Fruit fly (Drosophila melanogaster) whole organism, embryonic: ENCODE results near the gene CG33288.
A peak's percentile ranks its signal among the peaks of the same experiment; 100 is the strongest.

Experiments
- B-H1 ChIP-seq: fragments of 200-800 bp; sonication (Bioruptor generic); IDR thresholded peaks from 3 replicates; pipeline ENCODE4 v1.3.6; 2022; ENCODE audit warnings: missing biosample characterization, missing genetic modification characterization
- BtbVII ChIP-seq: fragments of 200-800 bp; sonication (Bioruptor generic); optimal IDR thresholded peaks from 3 replicates; lab custom pipeline; 2017; ENCODE audit warnings: missing biosample characterization, mild to moderate bottlenecking, missing genetic modification characterization
- C15 ChIP-seq: fragments of 200-800 bp; sonication (Bioruptor generic); IDR thresholded peaks from 3 replicates; pipeline ENCODE4 v1.3.6; 2022; ENCODE audit warnings: missing biosample characterization, missing genetic modification characterization
- CG10147 ChIP-seq: fragments of 200-800 bp; sonication (Bioruptor generic); optimal IDR thresholded peaks from 2 replicates; lab custom pipeline; 2019; ENCODE audit warnings: missing biosample characterization, mild to moderate bottlenecking, missing genetic modification characterization, moderate library complexity
- CG10209 ChIP-seq: fragments of 200-800 bp; sonication (Bioruptor generic); optimal IDR thresholded peaks from 3 replicates; lab custom pipeline; 2017; ENCODE audit warnings: missing biosample characterization, mild to moderate bottlenecking, missing genetic modification characterization, missing genetic modification reagents
- CG11696 ChIP-seq: fragments of 200-800 bp; sonication (Bioruptor generic); IDR thresholded peaks from 2 replicates; pipeline ENCODE4 v1.3.6; 2022; ENCODE audit warnings: missing biosample characterization, missing genetic modification characterization
- CG12219 ChIP-seq: fragments of 200-800 bp; sonication (Bioruptor generic); optimal IDR thresholded peaks from 3 replicates; lab custom pipeline; 2018; ENCODE audit warnings: missing biosample characterization, mild to moderate bottlenecking, missing genetic modification characterization
- CG12299 ChIP-seq: fragments of 200-800 bp; sonication (Bioruptor generic); optimal IDR thresholded peaks from 2 replicates; lab custom pipeline; 2018; ENCODE audit warnings: missing biosample characterization, mild to moderate bottlenecking, missing genetic modification characterization
- CG13287 ChIP-seq: fragments of 200-800 bp; sonication (Bioruptor generic); IDR thresholded peaks from 2 replicates; pipeline ENCODE4 v1.3.6; 2022; ENCODE audit warnings: missing biosample characterization, missing genetic modification characterization; ENCODE audit not compliant: partially characterized antibody
- CG17186 ChIP-seq: fragments of 200-800 bp; sonication (Bioruptor generic); optimal IDR thresholded peaks from 3 replicates; lab custom pipeline; 2017; ENCODE audit warnings: missing biosample characterization, missing genetic modification reagents, missing genetic modification characterization
- CG17568 ChIP-seq: fragments of 200-800 bp; sonication (Bioruptor generic); optimal IDR thresholded peaks from 2 replicates; lab custom pipeline; 2018; ENCODE audit warnings: missing biosample characterization, mild to moderate bottlenecking, missing genetic modification characterization, moderate library complexity
- CG2199 ChIP-seq: fragments of 200-800 bp; sonication (Bioruptor generic); IDR thresholded peaks from 3 replicates; pipeline ENCODE4 v1.3.6; 2022; ENCODE audit warnings: missing biosample characterization, missing genetic modification characterization
- CG2678 ChIP-seq: fragments of 200-800 bp; sonication (Bioruptor generic); optimal IDR thresholded peaks from 3 replicates; lab custom pipeline; 2019; ENCODE audit warnings: missing biosample characterization, mild to moderate bottlenecking, missing genetic modification characterization, moderate library complexity
- CG30431 ChIP-seq: fragments of 200-800 bp; sonication (Bioruptor generic); optimal IDR thresholded peaks from 2 replicates; lab custom pipeline; 2017; ENCODE audit warnings: missing biosample characterization, missing genetic modification characterization
- CG43689 ChIP-seq: fragments of 200-800 bp; sonication (Bioruptor generic); IDR thresholded peaks from 2 replicates; pipeline ENCODE4 v1.3.6; 2022; ENCODE audit warnings: missing biosample characterization, missing genetic modification characterization
- CG4617 ChIP-seq: fragments of 200-800 bp; sonication (Bioruptor generic); optimal IDR thresholded peaks from 3 replicates; lab custom pipeline; 2016; ENCODE audit warnings: missing biosample characterization, missing genetic modification characterization, borderline replicate concordance
- CG4730 ChIP-seq: fragments of 200-800 bp; sonication (Bioruptor generic); IDR thresholded peaks from 2 replicates; pipeline ENCODE4 v1.3.6; 2022; ENCODE audit warnings: missing biosample characterization, missing genetic modification characterization
- CG5245 ChIP-seq: fragments of 200-800 bp; sonication (Bioruptor generic); optimal IDR thresholded peaks from 3 replicates; lab custom pipeline; 2016; ENCODE audit warnings: missing biosample characterization, missing genetic modification characterization
- CG6654 ChIP-seq: fragments of 200-800 bp; sonication (Bioruptor generic); optimal IDR thresholded peaks from 2 replicates; lab custom pipeline; 2017; ENCODE audit warnings: missing biosample characterization, mild to moderate bottlenecking, missing genetic modification characterization
- CG6683 ChIP-seq: fragments of 200-800 bp; sonication (Bioruptor generic); optimal IDR thresholded peaks from 2 replicates; lab custom pipeline; 2017; ENCODE audit warnings: missing biosample characterization, mild to moderate bottlenecking, missing genetic modification characterization, missing genetic modification reagents
- CG6791 ChIP-seq: fragments of 200-800 bp; sonication (Bioruptor generic); IDR thresholded peaks from 3 replicates; pipeline ENCODE4 v1.3.6; 2022; ENCODE audit warnings: missing biosample characterization, missing genetic modification characterization; ENCODE audit not compliant: partially characterized antibody
- CG7786 ChIP-seq: fragments of 200-800 bp; sonication (Bioruptor generic); optimal IDR thresholded peaks from 2 replicates; lab custom pipeline; 2016; ENCODE audit warnings: missing biosample characterization, missing genetic modification characterization
- CG7928 ChIP-seq: fragments of 200-800 bp; sonication (Bioruptor generic); optimal IDR thresholded peaks from 2 replicates; lab custom pipeline; 2017; ENCODE audit warnings: missing biosample characterization, mild to moderate bottlenecking, missing genetic modification characterization
- CG8281 ChIP-seq: fragments of 200-800 bp; sonication (Bioruptor generic); optimal IDR thresholded peaks from 2 replicates; lab custom pipeline; 2018; ENCODE audit warnings: missing biosample characterization, mild to moderate bottlenecking, missing genetic modification characterization, moderate library complexity
- CG8290 ChIP-seq, 3 experiments: fragments of 200-800 bp; sonication (Bioruptor generic); optimal IDR thresholded peaks; 2 replicates each; lab custom pipeline; 2016 to 2019; ENCODE audit warnings: missing biosample characterization in 3 of 3, missing genetic modification characterization in 3 of 3, mild to moderate bottlenecking in 2 of 3, moderate library complexity in 1 of 3
- CTCF ChIP-seq: fragments of 200-800 bp; sonication (Bioruptor generic); optimal IDR thresholded peaks from 2 replicates; lab custom pipeline; 2017; ENCODE audit warnings: missing biosample characterization, mild to moderate bottlenecking, missing genetic modification characterization, moderate library complexity
- CoRest ChIP-seq: fragments of 200-800 bp; sonication (Bioruptor generic); optimal IDR thresholded peaks from 3 replicates; lab custom pipeline; 2018; ENCODE audit warnings: missing biosample characterization, mild to moderate bottlenecking, missing genetic modification characterization, moderate library complexity
- Dbx ChIP-seq: fragments of 200-800 bp; sonication (Bioruptor generic); IDR thresholded peaks from 3 replicates; pipeline ENCODE4 v1.3.6; 2022; ENCODE audit warnings: missing biosample characterization, missing genetic modification characterization
- Dip3 ChIP-seq: fragments of 200-800 bp; sonication (Bioruptor generic); optimal IDR thresholded peaks from 3 replicates; lab custom pipeline; 2016; ENCODE audit warnings: missing biosample characterization, missing genetic modification characterization
- Dll ChIP-seq: fragments of 200-800 bp; sonication (Bioruptor generic); IDR thresholded peaks from 4 replicates; pipeline ENCODE4 v1.3.6; 2022; ENCODE audit warnings: missing biosample characterization, missing genetic modification characterization; ENCODE audit not compliant: partially characterized antibody
- Elba2 ChIP-seq: fragments of 200-800 bp; sonication (Bioruptor generic); optimal IDR thresholded peaks from 3 replicates; lab custom pipeline; 2016; ENCODE audit warnings: missing biosample characterization, missing genetic modification characterization
- HmgD ChIP-seq: fragments of 200-800 bp; sonication (Bioruptor generic); optimal IDR thresholded peaks from 3 replicates; lab custom pipeline; 2016; ENCODE audit warnings: missing biosample characterization, missing genetic modification characterization
- Nf-YC ChIP-seq: fragments of 200-800 bp; optimal IDR thresholded peaks from 3 replicates; lab custom pipeline; 2019; ENCODE audit warnings: missing biosample characterization, mild to moderate bottlenecking, missing genetic modification characterization, moderate library complexity
- Side ChIP-seq: fragments of 200-800 bp; sonication (Bioruptor generic); optimal IDR thresholded peaks from 2 replicates; lab custom pipeline; 2016; ENCODE audit warnings: missing biosample characterization, missing genetic modification characterization
- abd-A ChIP-seq: fragments of 200-800 bp; sonication (Bioruptor generic); optimal IDR thresholded peaks from 3 replicates; lab custom pipeline; 2019; ENCODE audit warnings: missing biosample characterization, mild to moderate bottlenecking, missing genetic modification characterization, moderate library complexity
- bsh ChIP-seq, 2 experiments: fragments of 200-800 bp; sonication (Bioruptor generic); optimal IDR thresholded peaks; 2 replicates each; lab custom pipeline; 2017 to 2018; ENCODE audit warnings: mild to moderate bottlenecking in 2 of 2, missing biosample characterization in 2 of 2, missing genetic modification characterization in 2 of 2, moderate library complexity in 1 of 2
- cato ChIP-seq: fragments of 200-800 bp; sonication (Bioruptor generic); optimal IDR thresholded peaks from 2 replicates; lab custom pipeline; 2016; ENCODE audit warnings: missing biosample characterization, missing genetic modification characterization, borderline replicate concordance
- gro ChIP-seq: fragments of 200-800 bp; sonication (Bioruptor generic); optimal IDR thresholded peaks from 2 replicates; lab custom pipeline; 2016; ENCODE audit warnings: missing biosample characterization, missing genetic modification characterization
- hkb ChIP-seq, 2 experiments: fragments of 200-800 bp in 1 of 2; fragments of >200 bp in 1 of 2; sonication (Bioruptor generic) in 1 of 2; IDR thresholded peaks in 1 of 2; optimal IDR thresholded peaks in 1 of 2; 2 replicates each; pipeline versions ENCODE4 v1.3.6 to Lab custom; 2017 to 2022; ENCODE audit warnings: missing biosample characterization in 1 of 2, missing genetic modification characterization in 1 of 2
- lmd ChIP-seq: fragments of 200-800 bp; sonication (Bioruptor generic); IDR thresholded peaks from 2 replicates; pipeline ENCODE4 v1.3.6; 2022; ENCODE audit warnings: missing biosample characterization, missing genetic modification characterization
- nerfin-1 ChIP-seq: fragments of 200-800 bp; sonication (Bioruptor generic); optimal IDR thresholded peaks from 3 replicates; lab custom pipeline; 2019; ENCODE audit warnings: missing biosample characterization, mild to moderate bottlenecking, missing genetic modification characterization, moderate library complexity
- nerfin-2 ChIP-seq: fragments of 200-800 bp; sonication (Bioruptor generic); IDR thresholded peaks from 2 replicates; pipeline ENCODE4 v1.3.6; 2022; ENCODE audit warnings: missing biosample characterization, missing genetic modification characterization; ENCODE audit not compliant: partially characterized antibody
- pfk ChIP-seq: fragments of 200-800 bp; sonication (Bioruptor generic); optimal IDR thresholded peaks from 2 replicates; lab custom pipeline; 2018; ENCODE audit warnings: missing biosample characterization, mild to moderate bottlenecking, missing genetic modification characterization, moderate library complexity
- scrt ChIP-seq: fragments of 200-800 bp; sonication (Bioruptor generic); optimal IDR thresholded peaks from 2 replicates; lab custom pipeline; 2018; ENCODE audit warnings: missing biosample characterization, mild to moderate bottlenecking, missing genetic modification characterization, moderate library complexity
- slp2 ChIP-seq: fragments of 200-800 bp; sonication (Bioruptor generic); optimal IDR thresholded peaks from 2 replicates; lab custom pipeline; 2016; ENCODE audit warnings: missing biosample characterization, missing genetic modification characterization
- tap ChIP-seq: fragments of 200-800 bp; optimal IDR thresholded peaks from 3 replicates; lab custom pipeline; 2019; ENCODE audit warnings: missing biosample characterization, mild to moderate bottlenecking, missing genetic modification characterization, moderate library complexity
- tio ChIP-seq: fragments of 200-800 bp; sonication (Bioruptor generic); optimal IDR thresholded peaks from 2 replicates; lab custom pipeline; 2017; ENCODE audit warnings: missing biosample characterization, missing genetic modification characterization, inconsistent platforms
- usp ChIP-seq: fragments of >200 bp; optimal IDR thresholded peaks from 2 replicates; lab custom pipeline; 2017; ENCODE audit warnings: missing biosample characterization, missing genetic modification characterization
- yki ChIP-seq: fragments of >200 bp; optimal IDR thresholded peaks from 3 replicates; lab custom pipeline; 2018
- zen2 ChIP-seq: fragments of 200-800 bp; sonication (Bioruptor generic); IDR thresholded peaks from 3 replicates; pipeline ENCODE4 v1.3.6; 2022; ENCODE audit warnings: missing biosample characterization, missing genetic modification characterization; ENCODE audit not compliant: partially characterized antibody
- zf30C ChIP-seq: fragments of 200-800 bp; sonication (Bioruptor generic); optimal IDR thresholded peaks from 3 replicates; lab custom pipeline; 2018; ENCODE audit warnings: missing biosample characterization, mild to moderate bottlenecking, missing genetic modification characterization

The CG33288 gene

dm6 chr3L:21462860-21463259, 35.3 kb downstream of the CG33288 start (continued):
- TF ChIP-seq Elba2 (no peak), CoRest (peak; percentile 22), CG30431 (no peak), nerfin-2 (GFP tag; lab: Robert Waterston, UW) (no peak), HmgD (GFP tag; lab: Kevin White, UChicago) (no peak), Nf-YC (tag; lab: Kevin White, UChicago) (no peak), CG10209 (no peak), B-H1 (GFP tag; lab: Robert Waterston, UW) (no peak), CTCF (GFP tag; lab: Kevin White, UChicago) (no peak), Dll (GFP tag; lab: Robert Waterston, UW) (no peak), CG6791 (GFP tag; lab: Robert Waterston, UW) (no peak), tap (tag; lab: Kevin White, UChicago) (no peak), CG6683 (GFP tag; lab: Kevin White, UChicago) (no peak), hkb (optimal IDR thresholded peaks at IDR 0.05; lab: Kevin White, UChicago) (no peak), hkb (GFP tag; IDR thresholded peaks at IDR 0.05; lab: Robert Waterston, UW) (no peak), Dbx (GFP tag; lab: Robert Waterston, UW) (no peak), CG12299 (no peak), CG4730 (GFP tag; lab: Robert Waterston, UW) (no peak), Dip3 (no peak), nerfin-1 (tag; lab: Kevin White, UChicago) (no peak), usp (no peak), CG11696 (GFP tag; lab: Robert Waterston, UW) (no peak), gro (no peak), CG8290 (GFP tag; optimal IDR thresholded peaks at IDR 0.05; lab: Kevin White, UChicago) (no peak), CG8290 (tag; optimal IDR thresholded peaks at IDR 0.05; lab: Kevin White, UChicago) (no peak), CG43689 (GFP tag; lab: Robert Waterston, UW) (no peak), CG2199 (GFP tag; lab: Robert Waterston, UW) (no peak), yki (lab: Kevin White, UChicago) (no peak), zf30C (GFP tag; lab: Kevin White, UChicago) (peak; percentile 48), lmd (GFP tag; lab: Robert Waterston, UW) (no peak), CG8281 (no peak), scrt (GFP tag; lab: Kevin White, UChicago) (no peak), cato (peak; percentile 27), CG5245 (GFP tag; lab: Kevin White, UChicago) (no peak), CG10147 (GFP tag; lab: Kevin White, UChicago) (no peak), CG12219 (GFP tag; lab: Kevin White, UChicago) (no peak), CG6654 (GFP tag; lab: Kevin White, UChicago) (no peak), Side (GFP tag; lab: Kevin White, UChicago) (no peak), CG17568 (no peak), CG7786 (GFP tag; lab: Kevin White, UChicago) (no peak), CG7928 (no peak), bsh (GFP tag; optimal IDR thresholded peaks at IDR 0.05; lab: Kevin White, UChicago) (peak in 1 of 2 experiments; percentile 33), zen2 (GFP tag; lab: Robert Waterston, UW) (no peak), tio (GFP tag; lab: Kevin White, UChicago) (peak; percentile 23), C15 (GFP tag; lab: Robert Waterston, UW) (no peak), CG4617 (GFP tag; lab: Kevin White, UChicago) (no peak), CG17186 (GFP tag; lab: Kevin White, UChicago) (no peak), abd-A (tag; lab: Kevin White, UChicago) (no peak), CG2678 (peak; percentile 24), slp2 (GFP tag; lab: Kevin White, UChicago) (no peak), pfk (GFP tag; lab: Kevin White, UChicago) (no peak), BtbVII (GFP tag; lab: Kevin White, UChicago) (no peak), CG13287 (GFP tag; lab: Robert Waterston, UW) (no peak)
